Fruit fly (Drosophila melanogaster): ENCODE results near the gene CG13310.
A peak's percentile ranks its signal among the peaks of the same experiment; 100 is the strongest.

The CG13310 gene

dm6 chr3L:8834886-8835285 lies 34.6 kb upstream of the CG13310 start (continued):
- peak; percentile 5; the same call in 1 of the 2 replicates for TF ChIP-seq onecut (GFP tag; IDR thresholded peaks at IDR 0.05)
- TF ChIP-seq CG1647 (GFP tag; optimal IDR thresholded peaks at IDR 0.05): no peak
- no peak for TF ChIP-seq hkb (optimal IDR thresholded peaks at IDR 0.05)
- peak; percentile 45; the same call in 1 of the 2 replicates for TF ChIP-seq hkb (GFP tag; IDR thresholded peaks at IDR 0.05)
- TF ChIP-seq Poxn (GFP tag; IDR thresholded peaks at IDR 0.05): no peak
- peak; percentile 46 for TF ChIP-seq caup (GFP tag; optimal IDR thresholded peaks at IDR 0.05; ENCODE audit: severe bottlenecking)
- TF ChIP-seq mirr (GFP tag; optimal IDR thresholded peaks at IDR 0.05): peak; percentile 35
- TF ChIP-seq lola (GFP tag; optimal IDR thresholded peaks at IDR 0.05): peak in 1 of 3 experiments; percentile 14
- TF ChIP-seq Asciz (GFP tag; optimal IDR thresholded peaks at IDR 0.05): peak; percentile 65
- peak; percentile 28; the same call in 1 of the 2 replicates for TF ChIP-seq E2f2 (GFP tag; IDR thresholded peaks at IDR 0.05)
- TF ChIP-seq CG11456 (GFP tag; IDR thresholded peaks at IDR 0.05): 0 out of 3 replicates have a peak, but pooled peaks have one; percentile 54
- TF ChIP-seq CG31365 (tag; optimal IDR thresholded peaks at IDR 0.05): peak; percentile 16
- TF ChIP-seq HLH3B (GFP tag; IDR thresholded peaks at IDR 0.05): 0 out of 2 replicates have a peak, but pooled peaks have one; percentile 4
- TF ChIP-seq CTCF (GFP tag; optimal IDR thresholded peaks at IDR 0.05): no peak
- TF ChIP-seq slp2 (GFP tag; optimal IDR thresholded peaks at IDR 0.05): no peak
- no peak for TF ChIP-seq rib (GFP tag; IDR thresholded peaks at IDR 0.05)
- TF ChIP-seq cg (GFP tag; optimal IDR thresholded peaks at IDR 0.05): peak; percentile 11
- no peak for TF ChIP-seq CG4360 (GFP tag; IDR thresholded peaks at IDR 0.05)
- peak; percentile 4 for TF ChIP-seq CG6765 (GFP tag; optimal IDR thresholded peaks at IDR 0.05)
- no peak for TF ChIP-seq Optix (GFP tag; IDR thresholded peaks at IDR 0.05)
- TF ChIP-seq CG10267 (tag; optimal IDR thresholded peaks at IDR 0.05): no peak
- TF ChIP-seq crc (GFP tag; optimal IDR thresholded peaks at IDR 0.05): peak; percentile 1
- TF ChIP-seq unpg (GFP tag; optimal IDR thresholded peaks at IDR 0.05): peak; percentile 15
- TF ChIP-seq Hsf (GFP tag; optimal IDR thresholded peaks at IDR 0.05): no peak
- TF ChIP-seq Med (GFP tag): peak; percentile 75
- no peak for TF ChIP-seq Ets97D (GFP tag; optimal IDR thresholded peaks at IDR 0.05)
- peak; percentile 39 for TF ChIP-seq CG3281 (GFP tag; optimal IDR thresholded peaks at IDR 0.05)
- no peak for TF ChIP-seq slou (GFP tag; optimal IDR thresholded peaks at IDR 0.05)
- TF ChIP-seq Kr (GFP tag; optimal IDR thresholded peaks at IDR 0.05): peak; percentile 37
- peak; percentile 28 for TF ChIP-seq bab2 (GFP tag; optimal IDR thresholded peaks at IDR 0.05)
- TF ChIP-seq CG8281 (tag; optimal IDR thresholded peaks at IDR 0.05): no peak
- no peak for TF ChIP-seq zf30C (GFP tag; optimal IDR thresholded peaks at IDR 0.05)
- peak; percentile 37 for TF ChIP-seq ac (GFP tag; optimal IDR thresholded peaks at IDR 0.05)
- TF ChIP-seq CG10209 (GFP tag; optimal IDR thresholded peaks at IDR 0.05): peak; percentile 41
- TF ChIP-seq PHDP (tag; optimal IDR thresholded peaks at IDR 0.05): no peak
- peak; percentile 39 for TF ChIP-seq CG15601 (tag; optimal IDR thresholded peaks at IDR 0.05)
- TF ChIP-seq zfh1 (GFP tag; IDR thresholded peaks at IDR 0.05): 0 out of 3 replicates have a peak, but pooled peaks have one; percentile 30
- TF ChIP-seq wek (GFP tag; optimal IDR thresholded peaks at IDR 0.05): peak; percentile 72
- no peak for TF ChIP-seq CG34376 (GFP tag; optimal IDR thresholded peaks at IDR 0.05)
- TF ChIP-seq CG4707 (GFP tag; optimal IDR thresholded peaks at IDR 0.05): peak; percentile 53
- peak; percentile 20 for TF ChIP-seq CG17359 (tag; optimal IDR thresholded peaks at IDR 0.05)
- peak; percentile 24 for TF ChIP-seq Meics (GFP tag; optimal IDR thresholded peaks at IDR 0.05)
- peak; percentile 5 for TF ChIP-seq CG13424 (tag; optimal IDR thresholded peaks at IDR 0.05)
- TF ChIP-seq CG15011 (GFP tag; optimal IDR thresholded peaks at IDR 0.05): peak; percentile 36
- TF ChIP-seq CG18262 (tag; optimal IDR thresholded peaks at IDR 0.05): peak; percentile 31
- peak in 1 of 2 experiments; percentile 23 for TF ChIP-seq tll (GFP tag; optimal IDR thresholded peaks at IDR 0.05)
- TF ChIP-seq CG8089 (GFP tag; optimal IDR thresholded peaks at IDR 0.05): no peak
- TF ChIP-seq BtbVII (GFP tag; optimal IDR thresholded peaks at IDR 0.05): peak; percentile 23
- no peak for TF ChIP-seq abd-A (tag; optimal IDR thresholded peaks at IDR 0.05)
- peak; percentile 58 for TF ChIP-seq CG1603 (tag; optimal IDR thresholded peaks at IDR 0.05)

Measured in whole organism, embryonic.